Worm (Caenorhabditis elegans) whole organism, midembryonic: ENCODE data around the gene tni-3.

Experiments
- cog-1 ChIP-seq: sonication (generic microtip); optimal IDR thresholded peaks from 2 replicates; lab custom pipeline; 2016; ENCODE audit warnings: missing genetic modification characterization, missing compliant biosample characterization
- flt-1 ChIP-seq: fragments of 200-800 bp; sonication (Bioruptor generic); IDR thresholded peaks from 2 replicates; pipeline ENCODE4 v1.3.6; 2022; ENCODE audit warnings: missing genetic modification characterization, missing compliant biosample characterization
- klf-2 ChIP-seq: fragments of 200-800 bp; sonication (Bioruptor generic); conservative IDR thresholded peaks from 2 replicates; pipeline ENCODE4 v1.3.6; 2022; ENCODE audit warnings: missing genetic modification reagents, missing genetic modification characterization, missing compliant biosample characterization
- med-1 ChIP-seq: sonication (generic microtip); optimal IDR thresholded peaks from 2 replicates; lab custom pipeline; 2017; ENCODE audit warnings: missing genetic modification characterization, mild to moderate bottlenecking, missing compliant biosample characterization, antibody characterized with exemption, missing genetic modification reagents; ENCODE audit not compliant: insufficient read depth
- ref-1 ChIP-seq: fragments of 200-800 bp; sonication (Bioruptor generic); conservative IDR thresholded peaks from 2 replicates; pipeline ENCODE4 v1.3.6; 2022; ENCODE audit warnings: missing genetic modification reagents, missing genetic modification characterization, missing compliant biosample characterization
- ztf-23 ChIP-seq: fragments of 200-800 bp; sonication (Bioruptor generic); IDR thresholded peaks from 2 replicates; pipeline ENCODE4 v1.3.6; 2022; ENCODE audit warnings: missing genetic modification reagents, missing genetic modification characterization, missing compliant biosample characterization

DNA sequence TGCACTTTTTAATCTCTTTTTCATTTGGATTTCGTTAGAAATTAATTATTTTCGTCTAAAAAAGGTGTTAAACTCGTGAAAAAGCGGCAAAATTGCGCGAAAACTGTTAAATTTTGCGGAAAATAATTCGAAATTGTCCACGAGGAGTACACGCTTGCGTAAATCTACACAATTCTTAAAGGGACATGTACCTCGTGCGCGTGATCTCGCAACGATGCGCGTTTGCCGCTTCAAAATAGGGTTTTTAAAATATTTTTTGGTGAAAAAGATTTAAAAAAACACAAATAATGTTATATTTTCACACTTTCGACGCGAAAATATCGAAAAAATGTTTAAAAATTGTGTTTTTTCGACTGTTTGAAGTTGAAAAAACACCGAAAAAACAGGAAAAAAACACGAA lies 41.6 kb downstream of the tni-3 start:
- TF ChIP-seq flt-1 (GFP tag; lab: Robert Waterston, UW) (no peak), klf-2 (GFP tag; lab: Robert Waterston, UW) (no peak), med-1 (GFP tag; lab: Kevin White, UChicago) (no peak), cog-1 (tag; lab: Kevin White, UChicago) (no peak), ztf-23 (GFP tag; lab: Robert Waterston, UW) (no peak), ref-1 (GFP tag; lab: Robert Waterston, UW) (no peak)
